Worm (Caenorhabditis elegans): Measurements from ENCODE around the gene clec-42.

DNA sequence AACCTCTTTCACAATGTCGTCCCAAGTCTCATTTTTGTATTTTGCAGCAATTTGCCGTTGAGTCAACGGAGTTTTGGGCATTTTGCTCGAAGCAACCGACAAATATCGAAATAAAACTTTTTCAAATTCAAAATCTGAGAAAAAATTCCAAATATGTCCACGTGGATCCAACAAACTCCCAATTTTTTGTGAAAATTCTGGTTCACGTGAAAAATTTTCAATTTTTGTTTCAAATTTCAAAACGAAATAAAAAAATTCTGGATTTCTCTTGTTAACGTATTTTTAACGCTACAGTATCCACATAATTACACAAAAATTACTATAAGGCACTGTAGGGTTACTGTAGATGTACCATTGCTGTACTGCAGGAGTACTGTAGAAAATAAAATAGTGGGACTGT lies 30.0 kb upstream of the clec-42 start, which contains the start of gene C14A6.13:
- no peak for TF ChIP-seq pbrm-1 (GFP tag; IDR thresholded peaks at IDR 0.05)
- TF ChIP-seq chd-7 (tag; optimal IDR thresholded peaks at IDR 0.05) = no peak
- TF ChIP-seq K12H6.12 (tag; optimal IDR thresholded peaks at IDR 0.05) = no peak
- no peak for TF ChIP-seq bed-2 (GFP tag; IDR thresholded peaks at IDR 0.05)
- no peak for TF ChIP-seq nfya-2 (GFP tag; IDR thresholded peaks at IDR 0.05)
